Comparison of ENCODE assay signal across 4 fruit fly cellular contexts in the genomic region with DNA sequence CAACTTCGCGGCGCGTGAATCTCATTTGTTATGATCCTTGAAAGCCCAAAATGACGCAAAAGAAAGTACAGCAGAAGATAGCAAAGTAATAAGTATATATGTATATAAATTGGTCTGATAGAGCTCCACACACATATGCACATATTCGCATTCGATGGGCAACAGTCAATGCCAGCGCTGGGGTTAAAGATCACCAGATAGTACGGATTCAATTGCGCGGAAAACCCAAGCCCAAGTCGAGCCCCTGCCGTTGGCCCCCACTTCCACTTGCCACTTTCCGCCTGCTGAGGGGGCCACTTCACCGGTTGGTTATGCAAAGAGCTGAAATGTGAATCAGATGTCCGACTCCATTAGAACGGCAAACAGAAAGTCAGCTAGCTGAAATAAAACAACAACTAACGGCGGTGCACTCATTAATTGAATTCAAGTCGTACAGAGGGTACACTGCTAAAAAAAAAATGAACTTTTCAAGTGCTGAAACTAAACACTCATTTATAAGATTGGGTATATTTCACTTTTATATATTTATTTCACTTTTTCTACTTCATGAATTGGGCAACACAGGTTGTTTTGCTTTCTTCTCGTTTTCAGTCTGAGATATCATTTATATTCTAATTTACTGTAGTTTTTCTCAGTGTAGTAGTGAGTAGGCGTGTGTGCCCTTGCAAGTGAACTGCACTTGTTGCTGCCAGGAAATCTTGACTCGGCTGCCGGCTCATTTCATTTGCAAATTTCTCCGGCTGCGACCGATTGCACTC.
TF ChIP-seq lines count a peak whose summit lies in the region.

No protein-coding gene starts in this region.

TF ChIP-seq in whole organism, adult, 20 proteins besides CTCF, POLR2A, EP300 and RAD21 (continued from another document):
- TF ChIP-seq CG11617 (GFP tag; optimal IDR thresholded peaks at IDR 0.05; lab: Kevin White, UChicago) (peak; percentile 86), pad (GFP tag; optimal IDR thresholded peaks at IDR 0.05; lab: Kevin White, UChicago) (peak; percentile 40), CG7045 (GFP tag; optimal IDR thresholded peaks at IDR 0.05; lab: Kevin White, UChicago) (peak; percentile 80), toe (GFP tag; optimal IDR thresholded peaks at IDR 0.05; lab: Kevin White, UChicago) (peak; percentile 73)

TF ChIP-seq in whole organism, embryonic, 481 proteins besides CTCF, POLR2A, EP300 and RAD21 (continued from another document and continues in another):
- TF ChIP-seq Oli (tag; optimal IDR thresholded peaks at IDR 0.05; lab: Kevin White, UChicago) (peak; percentile 32), grn (GFP tag; optimal IDR thresholded peaks at IDR 0.05; lab: Kevin White, UChicago) (no peak), hb (GFP tag; IDR thresholded peaks at IDR 0.05; lab: Robert Waterston, UW; ENCODE audit: partially characterized antibody) (no peak), vfl (GFP tag; optimal IDR thresholded peaks at IDR 0.05; lab: Kevin White, UChicago) (no peak), CG7928 (GFP tag; optimal IDR thresholded peaks at IDR 0.05; lab: Kevin White, UChicago) (no peak), zfh1 (GFP tag; IDR thresholded peaks at IDR 0.05; lab: Robert Waterston, UW) (peak; percentile 56; the same call in 2 of the 3 replicates), GATAe (GFP tag; conservative IDR thresholded peaks at IDR 0.05; lab: Robert Waterston, UW) (no peak), CG3726 (GFP tag; IDR thresholded peaks at IDR 0.05; lab: Robert Waterston, UW) (no peak), dmrt11E (tag; optimal IDR thresholded peaks at IDR 0.05; lab: Kevin White, UChicago) (peak; percentile 46), CG6654 (GFP tag; optimal IDR thresholded peaks at IDR 0.05; lab: Kevin White, UChicago) (no peak), CG7987 (GFP tag; optimal IDR thresholded peaks at IDR 0.05; lab: Kevin White, UChicago) (no peak), Mad (GFP tag; optimal IDR thresholded peaks at IDR 0.05; lab: Kevin White, UChicago) (no peak), so (GFP tag; IDR thresholded peaks at IDR 0.05; lab: Robert Waterston, UW) (peak; percentile 17; the same call in 1 of the 3 replicates), run (tag; optimal IDR thresholded peaks at IDR 0.05; lab: Kevin White, UChicago) (no peak), Optix (GFP tag; IDR thresholded peaks at IDR 0.05; lab: Robert Waterston, UW) (no peak), CG17328 (GFP tag; IDR thresholded peaks at IDR 0.05; lab: Robert Waterston, UW) (0 out of 2 replicates have a peak, but pooled peaks have one; percentile 33), CG4328 (GFP tag; optimal IDR thresholded peaks at IDR 0.05; lab: Kevin White, UChicago) (no peak), CG2120 (GFP tag; optimal IDR thresholded peaks at IDR 0.05; lab: Kevin White, UChicago) (peak; percentile 15), E2f1 (GFP tag; IDR thresholded peaks at IDR 0.05; lab: Robert Waterston, UW) (no peak), hth (optimal IDR thresholded peaks at IDR 0.05; lab: Kevin White, UChicago) (no peak), Meics (GFP tag; optimal IDR thresholded peaks at IDR 0.05; lab: Kevin White, UChicago) (no peak), CG8388 (GFP tag; optimal IDR thresholded peaks at IDR 0.05; lab: Kevin White, UChicago) (peak; percentile 1), TFAM (GFP tag; optimal IDR thresholded peaks at IDR 0.05; lab: Kevin White, UChicago) (no peak), CG5953 (GFP tag; IDR thresholded peaks at IDR 0.05; lab: Robert Waterston, UW) (no peak), tup (GFP tag; optimal IDR thresholded peaks at IDR 0.05; lab: Kevin White, UChicago) (no peak), D19B (GFP tag; optimal IDR thresholded peaks at IDR 0.05; lab: Kevin White, UChicago) (no peak), CG6175 (GFP tag; IDR thresholded peaks at IDR 0.05; lab: Robert Waterston, UW) (no peak), bigmax (GFP tag; optimal IDR thresholded peaks at IDR 0.05; lab: Kevin White, UChicago) (no peak), aop (GFP tag; IDR thresholded peaks at IDR 0.05; lab: Robert Waterston, UW) (no peak), wor (GFP tag; IDR thresholded peaks at IDR 0.05; lab: Robert Waterston, UW) (no peak), NC2α (GFP tag; optimal IDR thresholded peaks at IDR 0.05; lab: Kevin White, UChicago) (no peak), row (GFP tag; IDR thresholded peaks at IDR 0.05; lab: Robert Waterston, UW) (peak; percentile 38), CG10147 (GFP tag; optimal IDR thresholded peaks at IDR 0.05; lab: Kevin White, UChicago) (no peak), Hmr (GFP tag; optimal IDR thresholded peaks at IDR 0.05; lab: Kevin White, UChicago) (no peak), sens (GFP tag; lab: Kevin White, UChicago) (peak; percentile 78), her (GFP tag; optimal IDR thresholded peaks at IDR 0.05; lab: Kevin White, UChicago) (no peak), Neu2 (GFP tag; optimal IDR thresholded peaks at IDR 0.05; lab: Kevin White, UChicago; ENCODE audit: borderline replicate concordance) (no peak), shn (GFP tag; optimal IDR thresholded peaks at IDR 0.05; lab: Kevin White, UChicago) (no peak), crp (GFP tag; optimal IDR thresholded peaks at IDR 0.05; lab: Kevin White, UChicago) (no peak), tio (GFP tag; optimal IDR thresholded peaks at IDR 0.05; lab: Kevin White, UChicago) (no peak), Lim3 (GFP tag; IDR thresholded peaks at IDR 0.05; lab: Robert Waterston, UW) (no peak)

TF ChIP-seq in whole organism, prepupa, 60 proteins besides CTCF, POLR2A, EP300 and RAD21 (continued from another document and continues in another):
- TF ChIP-seq CG3919 (GFP tag; optimal IDR thresholded peaks at IDR 0.05; lab: Kevin White, UChicago): peak; percentile 44
- no peak for TF ChIP-seq Sox15 (GFP tag; optimal IDR thresholded peaks at IDR 0.05; lab: Kevin White, UChicago)
- peak; percentile 47 for TF ChIP-seq CG6792 (GFP tag; optimal IDR thresholded peaks at IDR 0.05; lab: Kevin White, UChicago)
- peak; percentile 29 for TF ChIP-seq CG10669 (GFP tag; optimal IDR thresholded peaks at IDR 0.05; lab: Kevin White, UChicago)
- TF ChIP-seq fd85E (GFP tag; optimal IDR thresholded peaks at IDR 0.05; lab: Kevin White, UChicago): no peak
- no peak for TF ChIP-seq Eip93F (GFP tag; optimal IDR thresholded peaks at IDR 0.05; lab: Kevin White, UChicago)
- TF ChIP-seq Sox102F (GFP tag; optimal IDR thresholded peaks at IDR 0.05; lab: Kevin White, UChicago): peak; percentile 40
- peak; percentile 44 for TF ChIP-seq Sox14 (GFP tag; optimal IDR thresholded peaks at IDR 0.05; lab: Kevin White, UChicago)
- peak; percentile 85 for TF ChIP-seq Eip78C (GFP tag; lab: Kevin White, UChicago)
- peak; percentile 33 for TF ChIP-seq Eip75B (GFP tag; optimal IDR thresholded peaks at IDR 0.05; lab: Kevin White, UChicago)
- peak; percentile 34 for TF ChIP-seq CG3032 (tag; optimal IDR thresholded peaks at IDR 0.05; lab: Kevin White, UChicago)
- peak; percentile 46 for TF ChIP-seq CG16779 (tag; optimal IDR thresholded peaks at IDR 0.05; lab: Kevin White, UChicago)
- TF ChIP-seq OdsH (GFP tag; optimal IDR thresholded peaks at IDR 0.05; lab: Kevin White, UChicago): peak; percentile 58
- peak; percentile 42 for TF ChIP-seq Smox (GFP tag; optimal IDR thresholded peaks at IDR 0.05; lab: Kevin White, UChicago)
- TF ChIP-seq spab (GFP tag; optimal IDR thresholded peaks at IDR 0.05; lab: Kevin White, UChicago): peak; percentile 33
- TF ChIP-seq dac (GFP tag; optimal IDR thresholded peaks at IDR 0.05; lab: Kevin White, UChicago): peak; percentile 11
- peak; percentile 65 for TF ChIP-seq CG32006 (GFP tag; optimal IDR thresholded peaks at IDR 0.05; lab: Kevin White, UChicago)
- peak; percentile 47 for TF ChIP-seq pdm3 (GFP tag; optimal IDR thresholded peaks at IDR 0.05; lab: Kevin White, UChicago)
- peak; percentile 42 for TF ChIP-seq achi (GFP tag; optimal IDR thresholded peaks at IDR 0.05; lab: Kevin White, UChicago)
- peak; percentile 60 for TF ChIP-seq acj6 (GFP tag; optimal IDR thresholded peaks at IDR 0.05; lab: Kevin White, UChicago)
- TF ChIP-seq net (GFP tag; optimal IDR thresholded peaks at IDR 0.05; lab: Kevin White, UChicago): peak; percentile 53
- TF ChIP-seq esn (GFP tag; optimal IDR thresholded peaks at IDR 0.05; lab: Kevin White, UChicago): peak; percentile 54
- TF ChIP-seq Lpt (GFP tag; optimal IDR thresholded peaks at IDR 0.05; lab: Kevin White, UChicago): no peak
- peak; percentile 20 for TF ChIP-seq CG6276 (GFP tag; optimal IDR thresholded peaks at IDR 0.05; lab: Kevin White, UChicago)
- peak; percentile 21 for TF ChIP-seq fd59A (GFP tag; optimal IDR thresholded peaks at IDR 0.05; lab: Kevin White, UChicago)
- TF ChIP-seq CG34406 (GFP tag; optimal IDR thresholded peaks at IDR 0.05; lab: Kevin White, UChicago): peak; percentile 22
- peak; percentile 44 for TF ChIP-seq Met (GFP tag; optimal IDR thresholded peaks at IDR 0.05; lab: Kevin White, UChicago)
- peak; percentile 8 for TF ChIP-seq cyc (GFP tag; optimal IDR thresholded peaks at IDR 0.05; lab: Kevin White, UChicago)
- TF ChIP-seq dsx (GFP tag; optimal IDR thresholded peaks at IDR 0.05; lab: Kevin White, UChicago; ENCODE audit: poor library complexity, severe bottlenecking): peak; percentile 27
- no peak for TF ChIP-seq Blimp-1 (GFP tag; optimal IDR thresholded peaks at IDR 0.05; lab: Kevin White, UChicago)
- TF ChIP-seq Gug (GFP tag; IDR thresholded peaks at IDR 0.05; lab: Robert Waterston, UW): no peak
- peak; percentile 41 for TF ChIP-seq CG31627 (GFP tag; optimal IDR thresholded peaks at IDR 0.05; lab: Kevin White, UChicago)
- TF ChIP-seq CG8632 (GFP tag; optimal IDR thresholded peaks at IDR 0.05; lab: Kevin White, UChicago): no peak
- TF ChIP-seq Ets96B (tag; optimal IDR thresholded peaks at IDR 0.05; lab: Kevin White, UChicago): peak; percentile 63
- peak; percentile 14 for TF ChIP-seq CG1621 (tag; optimal IDR thresholded peaks at IDR 0.05; lab: Kevin White, UChicago)
- TF ChIP-seq topi (GFP tag; optimal IDR thresholded peaks at IDR 0.05; lab: Kevin White, UChicago): peak; percentile 12
- TF ChIP-seq salr (GFP tag; optimal IDR thresholded peaks at IDR 0.05; lab: Kevin White, UChicago): peak in 1 of 2 experiments; percentile 38
- TF ChIP-seq CG11294 (GFP tag; IDR thresholded peaks at IDR 0.05; lab: Robert Waterston, UW): peak; percentile 47; the same call in 1 of the 2 replicates
- TF ChIP-seq vri (GFP tag; optimal IDR thresholded peaks at IDR 0.05; lab: Kevin White, UChicago): no peak
- TF ChIP-seq Ets21C (GFP tag; optimal IDR thresholded peaks at IDR 0.05; lab: Kevin White, UChicago): peak; percentile 7
- peak; percentile 40 for TF ChIP-seq Hr39 (GFP tag; optimal IDR thresholded peaks at IDR 0.05; lab: Kevin White, UChicago)
- peak; percentile 59 for TF ChIP-seq Hr4 (GFP tag; optimal IDR thresholded peaks at IDR 0.05; lab: Kevin White, UChicago)

TF ChIP-seq in whole organism, pupa, 21 proteins besides CTCF, POLR2A, EP300 and RAD21 (continued from another document):
- TF ChIP-seq fd96Ca (GFP tag; IDR thresholded peaks at IDR 0.05; lab: Robert Waterston, UW) (0 out of 3 replicates have a peak, but pooled peaks have one; percentile 15), D1 (tag; optimal IDR thresholded peaks at IDR 0.05; lab: Kevin White, UChicago) (no peak), CG8301 (tag; optimal IDR thresholded peaks at IDR 0.05; lab: Kevin White, UChicago) (peak; percentile 62)
